Worm (Caenorhabditis elegans) whole organism, young adult: ENCODE measurements around the gene T04C9.2.
A peak's percentile ranks its signal among the peaks of the same experiment; 100 is the strongest.

Experiments used
- C17E4.6 ChIP-seq: fragments of 200-800 bp; sonication (Bioruptor generic); IDR thresholded peaks from 2 replicates; pipeline ENCODE4 v1.3.6; 2022; ENCODE audit warnings: missing genetic modification reagents, missing genetic modification characterization, missing compliant biosample characterization
- D2030.7 ChIP-seq: fragments of 200-800 bp; sonication (Bioruptor generic); IDR thresholded peaks from 2 replicates; pipeline ENCODE4 v1.3.6; 2022; ENCODE audit warnings: missing genetic modification reagents, missing genetic modification characterization, missing compliant biosample characterization
- F33H1.4 ChIP-seq: fragments of 200-800 bp; sonication (Bioruptor generic); IDR thresholded peaks from 2 replicates; pipeline ENCODE4 v1.3.6; 2022; ENCODE audit warnings: missing genetic modification reagents, missing genetic modification characterization, missing compliant biosample characterization
- F55B11.4 ChIP-seq: sonication (generic microtip); optimal IDR thresholded peaks from 2 replicates; lab custom pipeline; 2016; ENCODE audit warnings: missing compliant biosample characterization, missing genetic modification characterization, borderline replicate concordance; ENCODE audit not compliant: insufficient read depth
- K11D2.4 ChIP-seq: fragments of 200-800 bp; sonication (Bioruptor generic); IDR thresholded peaks from 2 replicates; pipeline ENCODE4 v1.3.6; 2022; ENCODE audit warnings: missing genetic modification reagents, missing genetic modification characterization, missing compliant biosample characterization
- K12H6.12 ChIP-seq: fragments of 200-800 bp; sonication (Bioruptor generic); optimal IDR thresholded peaks from 2 replicates; lab custom pipeline; 2018; ENCODE audit warnings: mild to moderate bottlenecking, missing genetic modification characterization, missing compliant biosample characterization
- athp-1 ChIP-seq: sonication (generic microtip); optimal IDR thresholded peaks from 2 replicates; lab custom pipeline; 2017; ENCODE audit warnings: mild to moderate bottlenecking, missing genetic modification characterization, missing compliant biosample characterization
- ceh-100 ChIP-seq: fragments of 200-800 bp; sonication (Bioruptor generic); IDR thresholded peaks from 2 replicates; pipeline ENCODE4 v1.3.6; 2022; ENCODE audit warnings: missing genetic modification reagents, missing genetic modification characterization, missing compliant biosample characterization
- ceh-40 ChIP-seq: fragments of 200-800 bp; sonication (Bioruptor generic); IDR thresholded peaks from 2 replicates; pipeline ENCODE4 v1.3.6; 2022; ENCODE audit warnings: missing genetic modification characterization, missing compliant biosample characterization
- chd-7 ChIP-seq: sonication (generic microtip); optimal IDR thresholded peaks from 2 replicates; lab custom pipeline; 2016; ENCODE audit warnings: mild to moderate bottlenecking, missing genetic modification characterization, moderate library complexity, missing compliant biosample characterization
- dox-1 ChIP-seq: fragments of 200-800 bp; sonication (Bioruptor generic); IDR thresholded peaks from 2 replicates; pipeline ENCODE4 v1.3.6; 2022; ENCODE audit warnings: missing genetic modification reagents, missing genetic modification characterization, missing compliant biosample characterization
- dpl-1 ChIP-seq: fragments of 150-350 bp; optimal IDR thresholded peaks from 2 replicates; lab custom pipeline; 2014; ENCODE audit warnings: missing biosample characterization, missing genetic modification reagents, missing genetic modification characterization
- efl-1 ChIP-seq: fragments of 150-350 bp; optimal IDR thresholded peaks from 2 replicates; lab custom pipeline; 2014; ENCODE audit warnings: missing biosample characterization, missing genetic modification reagents, missing genetic modification characterization
- egrh-3 ChIP-seq: fragments of 200-800 bp; sonication (Bioruptor generic); IDR thresholded peaks from 2 replicates; pipeline ENCODE4 v1.3.6; 2022; ENCODE audit warnings: missing genetic modification reagents, missing genetic modification characterization, missing compliant biosample characterization
- ekl-4 ChIP-seq: fragments of 200-800 bp; sonication (Bioruptor generic); IDR thresholded peaks from 2 replicates; pipeline ENCODE4 v1.3.6; 2022; ENCODE audit warnings: missing genetic modification reagents, missing genetic modification characterization, missing compliant biosample characterization
- him-1 ChIP-seq: sonication (generic microtip); optimal IDR thresholded peaks from 2 replicates; lab custom pipeline; 2016; ENCODE audit warnings: missing genotype, missing genetic modification reagents, missing genetic modification characterization, missing compliant biosample characterization
- hmg-1.2 ChIP-seq: fragments of 200-800 bp; sonication (Bioruptor generic); IDR thresholded peaks from 2 replicates; pipeline ENCODE4 v1.3.6; 2022; ENCODE audit warnings: missing genetic modification reagents, missing genetic modification characterization, missing compliant biosample characterization
- hsf-1 ChIP-seq: fragments of 200-800 bp; sonication (Bioruptor generic); IDR thresholded peaks from 2 replicates; pipeline ENCODE4 v1.3.6; 2022; ENCODE audit warnings: missing genetic modification reagents, missing genetic modification characterization, missing compliant biosample characterization
- let-526 ChIP-seq: fragments of 200-800 bp; sonication (Bioruptor generic); IDR thresholded peaks from 2 replicates; pipeline ENCODE4 v1.3.6; 2022; ENCODE audit warnings: missing genetic modification reagents, missing genetic modification characterization, missing compliant biosample characterization
- let-607 ChIP-seq, 2 experiments: fragments of 200-800 bp in 1 of 2; sonication (Bioruptor generic) in 1 of 2; sonication (generic microtip) in 1 of 2; optimal IDR thresholded peaks; 2 replicates each; lab custom pipeline; 2016 to 2018; ENCODE audit warnings: mild to moderate bottlenecking in 2 of 2, missing compliant biosample characterization in 2 of 2, missing genetic modification characterization in 2 of 2, moderate library complexity in 2 of 2, missing genotype in 1 of 2
- lin-54 ChIP-seq: fragments of 200-800 bp; sonication (Bioruptor generic); optimal IDR thresholded peaks from 2 replicates; lab custom pipeline; 2018; ENCODE audit warnings: mild to moderate bottlenecking, missing genetic modification characterization, missing compliant biosample characterization
- lir-1 ChIP-seq: fragments of 200-800 bp; sonication (Bioruptor generic); conservative IDR thresholded peaks from 2 replicates; pipeline ENCODE4 v1.3.6; 2022; ENCODE audit warnings: missing genetic modification reagents, missing genetic modification characterization, missing compliant biosample characterization
- lsl-1 ChIP-seq: fragments of 200-800 bp; sonication (Bioruptor generic); optimal IDR thresholded peaks from 2 replicates; lab custom pipeline; 2018; ENCODE audit warnings: mild to moderate bottlenecking, missing genetic modification characterization, moderate library complexity, missing compliant biosample characterization
- madf-6 ChIP-seq: fragments of 200-800 bp; sonication (Bioruptor generic); IDR thresholded peaks from 2 replicates; pipeline ENCODE4 v1.3.6; 2022; ENCODE audit warnings: missing genetic modification reagents, missing genetic modification characterization, missing compliant biosample characterization
- madf-8 ChIP-seq: fragments of 200-800 bp; sonication (Bioruptor generic); conservative IDR thresholded peaks from 2 replicates; pipeline ENCODE4 v1.3.6; 2022; ENCODE audit warnings: missing genetic modification reagents, missing genetic modification characterization, missing compliant biosample characterization
- mcd-1 ChIP-seq: fragments of 200-800 bp; sonication (Bioruptor generic); IDR thresholded peaks from 2 replicates; pipeline ENCODE4 v1.3.6; 2022; ENCODE audit warnings: missing genetic modification reagents, missing genetic modification characterization, missing compliant biosample characterization
- mel-28 ChIP-seq: sonication (generic microtip); optimal IDR thresholded peaks from 2 replicates; lab custom pipeline; 2016; ENCODE audit warnings: borderline replicate concordance, mild to moderate bottlenecking, missing genetic modification characterization, missing compliant biosample characterization
- mes-4 ChIP-seq: sonication (generic microtip); optimal IDR thresholded peaks from 2 replicates; lab custom pipeline; 2016; ENCODE audit warnings: missing genotype, missing genetic modification characterization, missing compliant biosample characterization
- nfyb-1 ChIP-seq: fragments of 200-800 bp; sonication (Bioruptor generic); IDR thresholded peaks from 2 replicates; pipeline ENCODE4 v1.3.6; 2022; ENCODE audit warnings: missing genetic modification reagents, missing genetic modification characterization, missing compliant biosample characterization
- nhr-80 ChIP-seq: sonication (generic microtip); optimal IDR thresholded peaks from 2 replicates; lab custom pipeline; 2016; ENCODE audit warnings: missing genetic modification characterization, missing compliant biosample characterization
- repo-1 ChIP-seq: sonication (generic microtip); optimal IDR thresholded peaks from 2 replicates; lab custom pipeline; 2017; ENCODE audit warnings: mild to moderate bottlenecking, missing genetic modification characterization, missing compliant biosample characterization
- snpc-1.3 ChIP-seq: sonication (generic microtip); optimal IDR thresholded peaks from 2 replicates; lab custom pipeline; 2017; ENCODE audit warnings: missing genetic modification characterization, mild to moderate bottlenecking, missing compliant biosample characterization, antibody characterized with exemption, moderate library complexity, missing genotype, missing genetic modification reagents; ENCODE audit not compliant: insufficient read depth
- somi-1 ChIP-seq: fragments of 200-800 bp; sonication (Bioruptor generic); optimal IDR thresholded peaks from 2 replicates; lab custom pipeline; 2018; ENCODE audit warnings: mild to moderate bottlenecking, missing genetic modification characterization, missing compliant biosample characterization
- unc-130 ChIP-seq: sonication (generic microtip); optimal IDR thresholded peaks from 2 replicates; lab custom pipeline; 2016; ENCODE audit warnings: missing genetic modification reagents, missing genetic modification characterization, missing compliant biosample characterization
- xnd-1 ChIP-seq: sonication (generic microtip); optimal IDR thresholded peaks from 2 replicates; lab custom pipeline; 2016; ENCODE audit warnings: missing genotype, missing genetic modification reagents, missing genetic modification characterization, missing compliant biosample characterization
- ztf-25 ChIP-seq: fragments of 200-800 bp; sonication (Bioruptor generic); IDR thresholded peaks from 2 replicates; pipeline ENCODE4 v1.3.6; 2022; ENCODE audit warnings: missing genetic modification reagents, missing genetic modification characterization, missing compliant biosample characterization
- ztf-26 ChIP-seq: sonication (generic microtip); optimal IDR thresholded peaks from 2 replicates; lab custom pipeline; 2017; ENCODE audit warnings: missing genetic modification characterization, missing compliant biosample characterization

T04C9.2 gene

DNA sequence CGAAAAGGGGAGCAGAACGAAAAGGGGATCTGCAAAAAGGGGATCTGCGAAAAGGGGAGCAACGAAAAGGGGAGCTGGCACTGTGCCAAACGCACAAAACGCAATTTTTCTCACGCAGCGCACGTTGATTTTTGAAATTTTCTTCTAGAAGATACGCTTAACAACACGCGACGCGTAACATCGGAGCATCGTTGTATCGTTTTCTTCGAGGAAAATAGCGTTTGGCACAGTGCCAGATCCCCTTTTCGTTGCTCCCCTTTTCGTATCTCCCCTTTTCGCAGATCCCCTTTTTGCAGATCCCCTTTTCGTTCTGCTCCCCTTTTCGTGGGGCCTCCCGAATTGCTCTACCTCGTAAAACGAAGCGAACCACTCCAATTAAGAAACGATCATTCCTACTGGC lies 21.3 kb downstream of the T04C9.2 start:
- peak; percentile 59 for TF ChIP-seq mcd-1 (GFP tag; lab: Robert Waterston, UW)
- TF ChIP-seq ceh-100 (GFP tag; lab: Robert Waterston, UW), result peak; percentile 72
- 0 out of 2 replicates have a peak, but pooled peaks have one; percentile 26 for TF ChIP-seq dox-1 (GFP tag; lab: Robert Waterston, UW)
- 0 out of 2 replicates have a peak, but pooled peaks have one; percentile 28 for TF ChIP-seq nfyb-1
- TF ChIP-seq hsf-1, result peak; percentile 47; the same call in 1 of the 2 replicates
- TF ChIP-seq him-1 (tag; lab: Kevin White, UChicago), result peak; percentile 84
- peak; percentile 45; the same call in 1 of the 2 replicates for TF ChIP-seq C17E4.6 (GFP tag; lab: Robert Waterston, UW)
- peak; percentile 26; the same call in 1 of the 2 replicates for TF ChIP-seq madf-6 (GFP tag; lab: Robert Waterston, UW)
- TF ChIP-seq egrh-3, result peak; percentile 29; the same call in 1 of the 2 replicates
- 0 out of 2 replicates have a peak, but pooled peaks have one; percentile 13 for TF ChIP-seq ekl-4 (GFP tag; lab: Robert Waterston, UW)
- TF ChIP-seq, all 124 proteins: peak for 10; not testable (repeated sequence) for 114

DNA sequence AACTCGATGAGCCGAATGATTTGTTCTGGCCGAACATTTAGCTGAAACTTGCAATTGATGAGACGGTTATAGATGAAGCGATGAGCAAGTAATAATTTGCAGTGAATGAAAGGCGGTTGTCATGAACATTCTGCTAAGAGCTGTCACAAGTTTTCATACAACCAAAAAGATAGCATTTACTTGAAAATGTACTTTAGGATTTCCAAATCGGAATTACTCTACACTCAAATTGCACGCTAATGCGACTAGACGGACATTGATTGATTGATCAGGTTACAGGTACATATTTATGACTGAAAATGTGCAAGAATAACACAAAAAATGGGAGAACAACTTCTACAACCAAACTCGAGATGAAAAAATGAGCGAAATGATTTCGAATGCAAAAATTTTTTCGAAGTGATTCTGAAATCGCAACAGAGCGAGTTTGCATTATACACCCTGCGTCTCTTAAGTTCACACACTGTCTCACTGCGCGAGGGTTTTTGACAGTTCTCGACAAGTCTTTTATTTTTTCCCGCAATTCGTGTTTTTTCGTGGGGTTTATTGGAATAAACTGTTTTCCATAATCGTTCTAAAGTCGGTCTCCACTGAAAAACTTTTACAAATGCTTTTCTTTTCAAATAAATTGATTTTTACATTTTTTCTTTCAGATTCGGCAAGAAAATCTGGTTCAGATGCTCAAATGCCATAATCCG lies 28.0 kb downstream of the T04C9.2 start, which contains the start of the genes npp-10 and cyk-3:
Gene npp-10 (minus strand): TSS at position 51 of the 698 bp plus-strand sequence.
Gene cyk-3 (plus strand): TSS at position 648 of the 698 bp plus-strand sequence.
- peak; percentile 2 for TF ChIP-seq snpc-1.3 (tag; lab: Kevin White, UChicago)
- no peak for TF ChIP-seq ztf-25
- peak; percentile 76 for TF ChIP-seq efl-1 (GFP tag; lab: Kevin White, UChicago)
- TF ChIP-seq K12H6.12 (tag; lab: Kevin White, UChicago), result no peak
- TF ChIP-seq hmg-1.2 (GFP tag; lab: Robert Waterston, UW), result peak; percentile 98
- 0 out of 2 replicates have a peak, but pooled peaks have one; percentile 6 for TF ChIP-seq F33H1.4 (GFP tag; lab: Robert Waterston, UW)
- peak; percentile 47; the same call in 1 of the 2 replicates for TF ChIP-seq dox-1 (GFP tag; lab: Robert Waterston, UW)
- peak; percentile 52; the same call in 1 of the 2 replicates for TF ChIP-seq madf-6 (GFP tag; lab: Robert Waterston, UW)
- 0 out of 2 replicates have a peak, but pooled peaks have one; percentile 0 for TF ChIP-seq D2030.7 (GFP tag; lab: Robert Waterston, UW)
- TF ChIP-seq lsl-1 (GFP tag; lab: Kevin White, UChicago), result peak; percentile 52
- no peak for TF ChIP-seq ceh-40 (GFP tag; lab: Robert Waterston, UW)
- no peak; the same call in 1 of the 2 replicates for TF ChIP-seq madf-8 (GFP tag; lab: Robert Waterston, UW)
- no peak for TF ChIP-seq F55B11.4 (tag; lab: Kevin White, UChicago)
- TF ChIP-seq lir-1 (GFP tag; lab: Robert Waterston, UW), result no peak
- TF ChIP-seq unc-130 (GFP tag; lab: Kevin White, UChicago), result no peak
- no peak for TF ChIP-seq ceh-100 (GFP tag; lab: Robert Waterston, UW)
- TF ChIP-seq lin-54 (GFP tag; lab: Kevin White, UChicago), result peak; percentile 30
- TF ChIP-seq xnd-1 (tag; lab: Kevin White, UChicago), result peak; percentile 6
- peak; percentile 92 for TF ChIP-seq mcd-1 (GFP tag; lab: Robert Waterston, UW)
- peak; percentile 5 for TF ChIP-seq dpl-1

DNA sequence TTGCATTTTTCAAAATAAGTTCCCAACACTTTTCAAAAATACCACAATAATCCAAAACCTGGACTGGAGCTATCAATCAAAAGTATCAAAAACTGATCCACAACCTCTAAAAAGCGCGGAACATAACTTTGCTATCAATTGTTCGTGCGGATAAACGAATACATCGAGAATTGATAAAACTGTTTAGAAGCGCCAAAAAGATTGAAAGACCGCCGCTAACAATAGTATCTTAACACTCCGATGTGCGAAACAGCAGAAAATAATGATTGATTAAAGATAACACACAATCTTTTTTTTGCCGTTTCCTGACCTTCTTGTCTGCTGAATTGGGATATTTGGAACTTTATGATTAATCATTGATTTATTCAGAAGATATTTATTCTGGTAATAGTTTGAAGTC lies 36.8 kb downstream of the T04C9.2 start, which contains the start of gene tbx-7:
Gene tbx-7 (minus strand): TSS at position 101 of the 400 bp plus-strand sequence.
- TF ChIP-seq chd-7 (tag; lab: Kevin White, UChicago) (no peak), mel-28 (tag; lab: Kevin White, UChicago) (no peak), ztf-26 (no peak), K11D2.4 (GFP tag; lab: Robert Waterston, UW) (no peak), repo-1 (tag; lab: Kevin White, UChicago) (no peak), dox-1 (GFP tag; lab: Robert Waterston, UW) (no peak), somi-1 (GFP tag; lab: Kevin White, UChicago) (no peak), F55B11.4 (tag; lab: Kevin White, UChicago) (no peak), nhr-80 (tag; lab: Kevin White, UChicago) (no peak), F33H1.4 (GFP tag; lab: Robert Waterston, UW) (no peak), let-607 (tag; optimal IDR thresholded peaks at IDR 0.05; lab: Kevin White, UChicago) (no peak), mes-4 (tag; lab: Kevin White, UChicago) (no peak), athp-1 (no peak), let-526 (GFP tag; lab: Robert Waterston, UW) (no peak)
